Worm (Caenorhabditis elegans): ENCODE data around the gene acox-1.5.

Gene acox-1.5

ce11 chrIII:9592118-9592517, at the start of gene acox-1.5:
Gene acox-1.5, minus strand, starts transcription at chrIII:9592192.
- TF ChIP-seq nhr-80 (tag; optimal IDR thresholded peaks at IDR 0.05), result peak; percentile 78
- no peak for TF ChIP-seq aptf-3 (GFP tag; IDR thresholded peaks at IDR 0.05)

ce11 chrIII:9639281-9640050, 47.5 kb upstream of the acox-1.5 start:
- TF ChIP-seq ceh-79 (tag; optimal IDR thresholded peaks at IDR 0.05), result no peak
- no peak for TF ChIP-seq nhr-120 (GFP tag; IDR thresholded peaks at IDR 0.05)
- peak; percentile 85 for TF ChIP-seq zfh-2 (GFP tag; conservative IDR thresholded peaks at IDR 0.05)
- TF ChIP-seq tbp1 (GFP tag; optimal IDR thresholded peaks at IDR 0.05), result no peak
- peak; percentile 38; the same call in 1 of the 2 replicates for TF ChIP-seq egrh-3 (GFP tag; IDR thresholded peaks at IDR 0.05)
- TF ChIP-seq F10E7.11 (tag; optimal IDR thresholded peaks at IDR 0.05), result no peak

- TF ChIP-seq nhr-80 (tag; optimal IDR thresholded peaks at IDR 0.05) (peak; percentile 98), let-607 (tag; optimal IDR thresholded peaks at IDR 0.05) (peak; percentile 47 to 86), sea-2 (GFP tag; IDR thresholded peaks at IDR 0.05) (no peak), ets-4 (GFP tag; optimal IDR thresholded peaks at IDR 0.05) (peak; percentile 65), egrh-3 (GFP tag; IDR thresholded peaks at IDR 0.05) (no peak), dox-1 (GFP tag; IDR thresholded peaks at IDR 0.05) (0 out of 2 replicates have a peak, but pooled peaks have one; percentile 15), hmg-20 (GFP tag; IDR thresholded peaks at IDR 0.05) (no peak), F39B2.1 (GFP tag; IDR thresholded peaks at IDR 0.05) (no peak)
Observed at ce11 chrIII:9638159-9638754, 46.3 kb upstream of the acox-1.5 start.

DNA sequence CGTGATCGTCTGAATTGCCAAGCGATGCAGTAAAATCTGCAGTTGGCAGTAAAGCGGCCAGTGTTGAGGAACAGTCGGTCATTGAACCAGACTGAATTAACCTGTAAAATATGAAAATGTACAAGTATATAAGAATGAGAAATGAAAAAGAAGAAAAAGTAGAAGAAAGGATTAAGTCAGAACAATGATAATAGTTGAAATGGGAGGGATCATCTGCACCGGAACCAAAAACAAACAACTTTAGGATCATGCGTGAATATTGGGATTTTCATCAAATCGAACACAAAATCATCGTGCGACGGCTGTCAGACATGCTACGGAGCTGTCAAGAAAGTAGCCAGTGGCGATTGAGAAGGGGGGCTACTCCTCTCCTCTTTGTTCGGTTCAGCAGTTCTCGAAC, 45.0 kb upstream of the acox-1.5 start, which contains the start of gene gei-13:
TSS of gene gei-13 (minus strand) at position 101 of the 400 bp plus-strand sequence.
- no peak for TF ChIP-seq mcd-1 (GFP tag; IDR thresholded peaks at IDR 0.05)
- TF ChIP-seq cebp-1 (GFP tag; IDR thresholded peaks at IDR 0.05), result no peak
- no peak for TF ChIP-seq cebp-1 (tag; optimal IDR thresholded peaks at IDR 0.05)
- TF ChIP-seq F33H1.4 (GFP tag; IDR thresholded peaks at IDR 0.05), result no peak
- no peak for TF ChIP-seq ets-4 (GFP tag; optimal IDR thresholded peaks at IDR 0.05)
- TF ChIP-seq snpc-1.1 (tag; optimal IDR thresholded peaks at IDR 0.05; ENCODE audit: insufficient read depth), result no peak
- no peak for TF ChIP-seq hrde-1 (tag; optimal IDR thresholded peaks at IDR 0.05; ENCODE audit: borderline replicate concordance)
- no peak for TF ChIP-seq nfyb-1 (GFP tag; IDR thresholded peaks at IDR 0.05)
- no peak for TF ChIP-seq nhr-90 (tag; optimal IDR thresholded peaks at IDR 0.05)
- TF ChIP-seq ZK185.1 (tag; optimal IDR thresholded peaks at IDR 0.05; ENCODE audit: poor library complexity, severe bottlenecking), result no peak
- TF ChIP-seq unc-130 (GFP tag; optimal IDR thresholded peaks at IDR 0.05), result no peak
- TF ChIP-seq attf-3 (GFP tag; conservative IDR thresholded peaks at IDR 0.05), result no peak
- TF ChIP-seq ztf-3 (GFP tag; optimal IDR thresholded peaks at IDR 0.05), result no peak
- no peak for TF ChIP-seq ekl-4 (GFP tag; IDR thresholded peaks at IDR 0.05)
- no peak for TF ChIP-seq ztf-25 (GFP tag; IDR thresholded peaks at IDR 0.05)
- no peak for TF ChIP-seq ztf-22 (GFP tag; optimal IDR thresholded peaks at IDR 0.05)
- TF ChIP-seq madf-6 (GFP tag; IDR thresholded peaks at IDR 0.05), result no peak
- no peak for TF ChIP-seq B0019.2 (GFP tag; conservative IDR thresholded peaks at IDR 0.05)
- no peak for TF ChIP-seq dpff-1 (tag; optimal IDR thresholded peaks at IDR 0.05)
